Fruit fly (Drosophila melanogaster) whole organism, embryonic: ENCODE results near the gene CG31021.

Experiments
- Awh ChIP-seq: fragments of 200-800 bp; sonication (Bioruptor generic); IDR thresholded peaks from 2 replicates; pipeline ENCODE4, ENCODE4 v1.3.6; 2022; ENCODE audit warnings: missing biosample characterization, missing genetic modification characterization
- Blimp-1 ChIP-seq: fragments of 200-800 bp; sonication (Bioruptor generic); optimal IDR thresholded peaks from 3 replicates; lab custom pipeline; 2018; ENCODE audit warnings: missing biosample characterization, missing genetic modification characterization, mild to moderate bottlenecking, moderate library complexity, missing genetic modification reagents
- CG10267 ChIP-seq: fragments of 200-800 bp; sonication (Bioruptor generic); optimal IDR thresholded peaks from 2 replicates; lab custom pipeline; 2018; ENCODE audit warnings: missing biosample characterization, mild to moderate bottlenecking, missing genetic modification characterization, moderate library complexity
- CG10274 ChIP-seq: fragments of 200-800 bp; sonication (Bioruptor generic); optimal IDR thresholded peaks from 3 replicates; lab custom pipeline; 2017; ENCODE audit warnings: missing biosample characterization, mild to moderate bottlenecking, missing genetic modification characterization
- CG10959 ChIP-seq: fragments of 200-800 bp; sonication (Bioruptor generic); IDR thresholded peaks from 2 replicates; pipeline ENCODE4 v1.3.6; 2022; ENCODE audit warnings: missing biosample characterization, missing genetic modification characterization
- CG11247 ChIP-seq: fragments of 200-800 bp; sonication (Bioruptor generic); IDR thresholded peaks from 2 replicates; pipeline ENCODE4 v1.3.6; 2022; ENCODE audit warnings: missing biosample characterization, missing genetic modification characterization
- CG11398 ChIP-seq: fragments of 200-800 bp; sonication (Bioruptor generic); optimal IDR thresholded peaks from 2 replicates; lab custom pipeline; 2016; ENCODE audit warnings: missing biosample characterization, missing genetic modification characterization
- CG12155 ChIP-seq: fragments of 200-800 bp; sonication (Bioruptor generic); optimal IDR thresholded peaks from 3 replicates; lab custom pipeline; 2016; ENCODE audit warnings: missing biosample characterization, missing genetic modification characterization
- CG12942 ChIP-seq: fragments of 200-800 bp; sonication (Bioruptor generic); optimal IDR thresholded peaks from 3 replicates; lab custom pipeline; 2016; ENCODE audit warnings: missing biosample characterization, missing genetic modification characterization
- CG14050 ChIP-seq: fragments of 200-800 bp; sonication (Bioruptor generic); IDR thresholded peaks from 3 replicates; pipeline ENCODE4 v1.3.6; 2022; ENCODE audit warnings: missing biosample characterization, missing genetic modification characterization
- CG16815 ChIP-seq: fragments of 200-800 bp; sonication (Bioruptor generic); optimal IDR thresholded peaks from 3 replicates; lab custom pipeline; 2017; ENCODE audit warnings: missing biosample characterization, mild to moderate bottlenecking, missing genetic modification characterization
- CG17612 ChIP-seq: fragments of 200-800 bp; sonication (Bioruptor generic); IDR thresholded peaks from 2 replicates; pipeline ENCODE4 v1.3.6; 2022; ENCODE audit warnings: missing biosample characterization, missing genetic modification characterization
- CG2875 ChIP-seq: fragments of 200-800 bp; sonication (Bioruptor generic); optimal IDR thresholded peaks from 2 replicates; lab custom pipeline; 2017; ENCODE audit warnings: missing biosample characterization, mild to moderate bottlenecking, missing genetic modification characterization, missing genetic modification reagents
- CG30403 ChIP-seq: fragments of 200-800 bp; sonication (Bioruptor generic); optimal IDR thresholded peaks from 3 replicates; lab custom pipeline; 2016; ENCODE audit warnings: missing biosample characterization, missing genetic modification characterization
- CG34422 ChIP-seq: fragments of 200-800 bp; sonication (Bioruptor generic); IDR thresholded peaks from 3 replicates; pipeline ENCODE4 v1.3.6; 2022; ENCODE audit warnings: missing biosample characterization, missing genetic modification characterization
- CG3995 ChIP-seq: fragments of 200-800 bp; sonication (Bioruptor generic); optimal IDR thresholded peaks from 3 replicates; lab custom pipeline; 2016; ENCODE audit warnings: missing biosample characterization, missing genetic modification characterization
- CG4820 ChIP-seq: fragments of 200-800 bp; sonication (Bioruptor generic); optimal IDR thresholded peaks from 3 replicates; lab custom pipeline; 2016; ENCODE audit warnings: missing biosample characterization, missing genetic modification characterization
- CG6254 ChIP-seq: fragments of 200-800 bp; sonication (Bioruptor generic); optimal IDR thresholded peaks from 3 replicates; lab custom pipeline; 2017; ENCODE audit warnings: mild to moderate bottlenecking, missing biosample characterization, missing genetic modification reagents, missing genetic modification characterization
- CG6765 ChIP-seq: fragments of 200-800 bp; sonication (Bioruptor generic); optimal IDR thresholded peaks from 3 replicates; lab custom pipeline; 2017; ENCODE audit warnings: missing biosample characterization, mild to moderate bottlenecking, missing genetic modification characterization
- CG8281 ChIP-seq: fragments of 200-800 bp; sonication (Bioruptor generic); optimal IDR thresholded peaks from 2 replicates; lab custom pipeline; 2018; ENCODE audit warnings: missing biosample characterization, mild to moderate bottlenecking, missing genetic modification characterization, moderate library complexity
- CG9215 ChIP-seq: fragments of 200-800 bp; sonication (Bioruptor generic); IDR thresholded peaks from 2 replicates; pipeline ENCODE4 v1.3.6; 2022; ENCODE audit warnings: missing biosample characterization, missing genetic modification characterization
- Camta ChIP-seq: fragments of 200-800 bp; sonication (Bioruptor generic); optimal IDR thresholded peaks from 2 replicates; lab custom pipeline; 2016; ENCODE audit warnings: missing biosample characterization, missing genetic modification characterization
- Dad ChIP-seq: fragments of 200-800 bp; sonication (Bioruptor generic); optimal IDR thresholded peaks from 3 replicates; lab custom pipeline; 2016; ENCODE audit warnings: missing biosample characterization, missing genetic modification characterization
- Dip2 ChIP-seq: fragments of 200-800 bp; sonication (Bioruptor generic); IDR thresholded peaks from 2 replicates; pipeline ENCODE4 v1.3.6; 2022; ENCODE audit warnings: missing biosample characterization, missing genetic modification characterization
- Doc2 ChIP-seq: fragments of 200-800 bp; sonication (Bioruptor generic); IDR thresholded peaks from 2 replicates; pipeline ENCODE4 v1.3.6; 2022; ENCODE audit warnings: missing biosample characterization, missing genetic modification characterization
- Ets97D ChIP-seq: fragments of 200-800 bp; sonication (Bioruptor generic); optimal IDR thresholded peaks from 3 replicates; lab custom pipeline; 2016; ENCODE audit warnings: missing biosample characterization, missing genetic modification characterization
- Gug ChIP-seq: fragments of 200-800 bp; sonication (Bioruptor generic); IDR thresholded peaks from 4 replicates; pipeline ENCODE4 v1.3.6; 2022; ENCODE audit warnings: missing biosample characterization, missing genetic modification characterization
- Hmr ChIP-seq: fragments of 200-800 bp; sonication (Bioruptor generic); optimal IDR thresholded peaks from 3 replicates; lab custom pipeline; 2017; ENCODE audit warnings: mild to moderate bottlenecking, missing biosample characterization, missing genetic modification reagents, missing genetic modification characterization
- Hmx ChIP-seq: fragments of 200-800 bp; sonication (Bioruptor generic); optimal IDR thresholded peaks from 2 replicates; lab custom pipeline; 2016; ENCODE audit warnings: missing biosample characterization, missing genetic modification characterization
- Nf-YA ChIP-seq: fragments of 200-800 bp; sonication (Bioruptor generic); IDR thresholded peaks from 2 replicates; pipeline ENCODE4 v1.3.6; 2022; ENCODE audit warnings: missing biosample characterization, missing genetic modification characterization
- Side ChIP-seq: fragments of 200-800 bp; sonication (Bioruptor generic); optimal IDR thresholded peaks from 2 replicates; lab custom pipeline; 2016; ENCODE audit warnings: missing biosample characterization, missing genetic modification characterization
- Sin3A ChIP-seq: fragments of >200 bp; optimal IDR thresholded peaks from 2 replicates; lab custom pipeline; 2018
- Six4 ChIP-seq: fragments of 200-800 bp; sonication (Bioruptor generic); optimal IDR thresholded peaks from 2 replicates; lab custom pipeline; 2016; ENCODE audit warnings: missing biosample characterization, missing genetic modification characterization
- Vsx1 ChIP-seq: fragments of 200-800 bp; sonication (Bioruptor generic); optimal IDR thresholded peaks from 2 replicates; lab custom pipeline; 2017; ENCODE audit warnings: missing biosample characterization, mild to moderate bottlenecking, missing genetic modification characterization, missing genetic modification reagents
- ci ChIP-seq: fragments of 200-800 bp; sonication (Bioruptor generic); IDR thresholded peaks from 3 replicates; pipeline ENCODE4 v1.3.6; 2022; ENCODE audit warnings: missing biosample characterization, missing genetic modification characterization
- crc ChIP-seq: fragments of 200-800 bp; sonication (Bioruptor generic); optimal IDR thresholded peaks from 2 replicates; lab custom pipeline; 2016; ENCODE audit warnings: missing biosample characterization, missing genetic modification characterization
- croc ChIP-seq: fragments of 200-800 bp; sonication (Bioruptor generic); conservative IDR thresholded peaks from 3 replicates; pipeline ENCODE4 v1.3.6; 2022; ENCODE audit warnings: missing biosample characterization, missing genetic modification characterization
- crol ChIP-seq: fragments of 200-800 bp; sonication (Bioruptor generic); IDR thresholded peaks from 2 replicates; pipeline ENCODE4 v1.3.6; 2022; ENCODE audit warnings: missing biosample characterization, missing genetic modification characterization
- dmrt99B ChIP-seq: fragments of 200-800 bp; sonication (Bioruptor generic); optimal IDR thresholded peaks from 2 replicates; lab custom pipeline; 2018; ENCODE audit warnings: missing biosample characterization, mild to moderate bottlenecking, missing genetic modification characterization, moderate library complexity
- fd96Cb ChIP-seq: fragments of 200-800 bp; sonication (Bioruptor generic); optimal IDR thresholded peaks from 2 replicates; lab custom pipeline; 2018; ENCODE audit warnings: missing biosample characterization, mild to moderate bottlenecking, missing genetic modification characterization, moderate library complexity
- h ChIP-seq: fragments of >200 bp; optimal IDR thresholded peaks from 2 replicates; lab custom pipeline; 2017
- ham ChIP-seq: fragments of 200-800 bp; sonication (Bioruptor generic); IDR thresholded peaks from 2 replicates; pipeline ENCODE4 v1.3.6; 2022; ENCODE audit warnings: missing biosample characterization, missing genetic modification characterization
- hbn ChIP-seq: fragments of 200-800 bp; sonication (Bioruptor generic); IDR thresholded peaks from 2 replicates; pipeline ENCODE4 v1.3.6; 2022; ENCODE audit warnings: missing biosample characterization, missing genetic modification characterization; ENCODE audit not compliant: partially characterized antibody
- nom ChIP-seq: fragments of 200-800 bp; sonication (Bioruptor generic); optimal IDR thresholded peaks from 2 replicates; lab custom pipeline; 2017; ENCODE audit warnings: missing biosample characterization, missing genetic modification characterization, mild to moderate bottlenecking, moderate library complexity, missing genetic modification reagents
- pum ChIP-seq: fragments of 200-800 bp; sonication (Bioruptor generic); optimal IDR thresholded peaks from 2 replicates; lab custom pipeline; 2016; ENCODE audit warnings: missing biosample characterization, missing genetic modification characterization
- sc ChIP-seq, 3 experiments: fragments of >200 bp in 2 of 3; fragments of 200-800 bp in 1 of 3; sonication (Bioruptor generic) in 1 of 3; optimal IDR thresholded peaks; 2 replicates in 2 of 3; 3 replicates in 1 of 3; lab custom pipeline; 2017; ENCODE audit warnings: mild to moderate bottlenecking in 1 of 3, missing biosample characterization in 1 of 3, missing genetic modification characterization in 1 of 3, missing genetic modification reagents in 1 of 3
- schlank ChIP-seq: fragments of 200-800 bp; sonication (Bioruptor generic); optimal IDR thresholded peaks from 2 replicates; lab custom pipeline; 2018; ENCODE audit warnings: missing biosample characterization, mild to moderate bottlenecking, missing genetic modification characterization
- sd ChIP-seq: fragments of 200-800 bp; sonication (Bioruptor generic); optimal IDR thresholded peaks from 3 replicates; lab custom pipeline; 2018; ENCODE audit warnings: missing biosample characterization, mild to moderate bottlenecking, missing genetic modification characterization, moderate library complexity
- shn ChIP-seq: fragments of 200-800 bp; sonication (Bioruptor generic); optimal IDR thresholded peaks from 3 replicates; lab custom pipeline; 2016; ENCODE audit warnings: missing biosample characterization, missing genetic modification characterization
- stc ChIP-seq: fragments of 200-800 bp; sonication (Bioruptor generic); IDR thresholded peaks from 2 replicates; pipeline ENCODE4 v1.3.6; 2022; ENCODE audit warnings: missing biosample characterization, missing genetic modification characterization
- zfh1 ChIP-seq: fragments of 200-800 bp; sonication (Bioruptor generic); IDR thresholded peaks from 3 replicates; pipeline ENCODE4 v1.3.6; 2022; ENCODE audit warnings: missing biosample characterization, missing genetic modification characterization

CG31021 gene

dm6 chr3R:30570554-30571141, 31.4 kb upstream of the CG31021 start (continued):
- TF ChIP-seq sd (no peak), CG10267 (tag; lab: Kevin White, UChicago) (peak; percentile 76), Six4 (GFP tag; lab: Kevin White, UChicago) (peak; percentile 78), Blimp-1 (GFP tag; lab: Kevin White, UChicago) (peak; percentile 89), CG10959 (GFP tag; lab: Robert Waterston, UW) (peak; percentile 58; the same call in 1 of the 2 replicates), crc (GFP tag; lab: Kevin White, UChicago) (peak; percentile 51), Camta (GFP tag; lab: Kevin White, UChicago) (peak; percentile 74), CG17612 (GFP tag; lab: Robert Waterston, UW) (peak; percentile 36; the same call in 1 of the 2 replicates), CG3995 (GFP tag; lab: Kevin White, UChicago) (no peak), crol (no peak), Doc2 (GFP tag; lab: Robert Waterston, UW) (no peak), pum (GFP tag; lab: Kevin White, UChicago) (peak; percentile 68), CG2875 (peak; percentile 76), Sin3A (lab: Kevin White, UChicago) (no peak), zfh1 (peak; percentile 84), schlank (no peak), Dip2 (GFP tag; lab: Robert Waterston, UW) (no peak), ci (GFP tag; lab: Robert Waterston, UW) (peak; percentile 89), CG10274 (GFP tag; lab: Kevin White, UChicago) (peak; percentile 28), nom (peak; percentile 41), ham (GFP tag; lab: Robert Waterston, UW) (no peak), Gug (GFP tag; lab: Robert Waterston, UW) (peak; percentile 58; the same call in 2 of the 4 replicates), Side (GFP tag; lab: Kevin White, UChicago) (peak; percentile 59), hbn (no peak), Hmr (peak; percentile 69), Nf-YA (GFP tag; lab: Robert Waterston, UW) (peak; percentile 73), CG16815 (peak; percentile 23), CG30403 (GFP tag; lab: Kevin White, UChicago) (peak; percentile 79), sc (optimal IDR thresholded peaks at IDR 0.05; lab: Kevin White, UChicago) (no peak), sc (GFP tag; optimal IDR thresholded peaks at IDR 0.05; lab: Kevin White, UChicago) (peak; percentile 68), Awh (peak; percentile 75), CG34422 (peak; percentile 60; the same call in 2 of the 3 replicates), h (lab: Kevin White, UChicago) (no peak), stc (GFP tag; lab: Robert Waterston, UW) (peak; percentile 77), CG9215 (GFP tag; lab: Robert Waterston, UW) (peak; percentile 35; the same call in 1 of the 2 replicates), Hmx (GFP tag; lab: Kevin White, UChicago) (peak; percentile 2), CG6254 (GFP tag; lab: Kevin White, UChicago) (peak; percentile 69), CG12155 (peak; percentile 48), CG11398 (GFP tag; lab: Kevin White, UChicago) (peak; percentile 62), Ets97D (no peak), CG11247 (GFP tag; lab: Robert Waterston, UW) (peak; percentile 52), shn (peak; percentile 13), Dad (GFP tag; lab: Kevin White, UChicago) (peak; percentile 55), CG14050 (GFP tag; lab: Robert Waterston, UW) (peak; percentile 62; the same call in 2 of the 3 replicates), Vsx1 (peak; percentile 51), croc (GFP tag; lab: Robert Waterston, UW) (peak; percentile 70; the same call in 2 of the 3 replicates), CG12942 (peak; percentile 68), dmrt99B (peak; percentile 91), CG4820 (GFP tag; lab: Kevin White, UChicago) (peak; percentile 75), fd96Cb (tag; lab: Kevin White, UChicago) (peak; percentile 85), CG6765 (GFP tag; lab: Kevin White, UChicago) (no peak), CG8281 (tag; lab: Kevin White, UChicago) (peak; percentile 99)
